Worm (Caenorhabditis elegans) whole organism, midembryonic: ENCODE data around the gene lon-2.

Source experiments
- T22C8.4 ChIP-seq: fragments of 200-800 bp; sonication (Bioruptor generic); IDR thresholded peaks from 2 replicates; pipeline ENCODE4 v1.3.6; 2022; ENCODE audit warnings: missing genetic modification characterization, missing compliant biosample characterization
- cog-1 ChIP-seq: sonication (generic microtip); optimal IDR thresholded peaks from 2 replicates; lab custom pipeline; 2016; ENCODE audit warnings: missing genetic modification characterization, missing compliant biosample characterization
- flt-1 ChIP-seq: fragments of 200-800 bp; sonication (Bioruptor generic); IDR thresholded peaks from 2 replicates; pipeline ENCODE4 v1.3.6; 2022; ENCODE audit warnings: missing genetic modification characterization, missing compliant biosample characterization
- klf-2 ChIP-seq: fragments of 200-800 bp; sonication (Bioruptor generic); conservative IDR thresholded peaks from 2 replicates; pipeline ENCODE4 v1.3.6; 2022; ENCODE audit warnings: missing genetic modification reagents, missing genetic modification characterization, missing compliant biosample characterization
- med-1 ChIP-seq: sonication (generic microtip); optimal IDR thresholded peaks from 2 replicates; lab custom pipeline; 2017; ENCODE audit warnings: missing genetic modification characterization, mild to moderate bottlenecking, missing compliant biosample characterization, antibody characterized with exemption, missing genetic modification reagents; ENCODE audit not compliant: insufficient read depth
- ref-1 ChIP-seq: fragments of 200-800 bp; sonication (Bioruptor generic); conservative IDR thresholded peaks from 2 replicates; pipeline ENCODE4 v1.3.6; 2022; ENCODE audit warnings: missing genetic modification reagents, missing genetic modification characterization, missing compliant biosample characterization
- tab-1 ChIP-seq: fragments of 200-800 bp; sonication (Bioruptor generic); IDR thresholded peaks from 2 replicates; pipeline ENCODE4 v1.3.6; 2022; ENCODE audit warnings: missing genetic modification characterization, missing compliant biosample characterization
- ztf-29 ChIP-seq: fragments of 200-800 bp; sonication (Bioruptor generic); IDR thresholded peaks from 2 replicates; pipeline ENCODE4 v1.3.6; 2022; ENCODE audit warnings: missing genetic modification reagents, missing genetic modification characterization, missing compliant biosample characterization

ce11 chrX:4790614-4791013, 41.7 kb upstream of the lon-2 start:
- TF ChIP-seq flt-1 (GFP tag; lab: Robert Waterston, UW) = no peak
- TF ChIP-seq ref-1 (GFP tag; lab: Robert Waterston, UW) = no peak
- no peak for TF ChIP-seq tab-1 (GFP tag; lab: Robert Waterston, UW)
- no peak for TF ChIP-seq ztf-29 (GFP tag; lab: Robert Waterston, UW)
- TF ChIP-seq med-1 = no peak
- TF ChIP-seq T22C8.4 (GFP tag; lab: Robert Waterston, UW) = no peak
- TF ChIP-seq cog-1 (tag; lab: Kevin White, UChicago) = no peak
- TF ChIP-seq klf-2 (GFP tag; lab: Robert Waterston, UW) = no peak
